Fruit fly (Drosophila melanogaster) whole organism, embryonic: Measurements from ENCODE around the gene CG43051.

Source experiments
- Adf1 ChIP-seq: fragments of 200-800 bp; sonication (Bioruptor generic); IDR thresholded peaks from 2 replicates; pipeline ENCODE4 v1.3.6; 2022; ENCODE audit warnings: missing biosample characterization, missing genetic modification characterization
- Atf6 ChIP-seq: fragments of 200-800 bp; sonication (Bioruptor generic); IDR thresholded peaks from 2 replicates; pipeline ENCODE4 v1.3.6; 2022; ENCODE audit warnings: missing biosample characterization, missing genetic modification characterization
- CG10366 ChIP-seq: fragments of 200-800 bp; sonication (Bioruptor generic); IDR thresholded peaks from 2 replicates; pipeline ENCODE4 v1.3.6; 2022; ENCODE audit warnings: missing biosample characterization, missing genetic modification characterization
- CG10431 ChIP-seq: fragments of 200-800 bp; sonication (Bioruptor generic); optimal IDR thresholded peaks from 3 replicates; lab custom pipeline; 2018; ENCODE audit warnings: missing biosample characterization, mild to moderate bottlenecking, missing genetic modification characterization
- CG11696 ChIP-seq: fragments of 200-800 bp; sonication (Bioruptor generic); IDR thresholded peaks from 2 replicates; pipeline ENCODE4 v1.3.6; 2022; ENCODE audit warnings: missing biosample characterization, missing genetic modification characterization
- CG15479 ChIP-seq: fragments of 200-800 bp; sonication (Bioruptor generic); optimal IDR thresholded peaks from 3 replicates; lab custom pipeline; 2019; ENCODE audit warnings: missing biosample characterization, mild to moderate bottlenecking, missing genetic modification characterization, moderate library complexity
- CG15601 ChIP-seq: fragments of 200-800 bp; sonication (Bioruptor generic); optimal IDR thresholded peaks from 3 replicates; lab custom pipeline; 2019; ENCODE audit warnings: missing biosample characterization, mild to moderate bottlenecking, missing genetic modification characterization, moderate library complexity
- CG16779 ChIP-seq: fragments of 200-800 bp; sonication (Bioruptor generic); IDR thresholded peaks from 2 replicates; pipeline ENCODE4 v1.3.6; 2022; ENCODE audit warnings: missing biosample characterization, missing genetic modification characterization
- CG16815 ChIP-seq: fragments of 200-800 bp; sonication (Bioruptor generic); optimal IDR thresholded peaks from 3 replicates; lab custom pipeline; 2017; ENCODE audit warnings: missing biosample characterization, mild to moderate bottlenecking, missing genetic modification characterization
- CG17328 ChIP-seq: fragments of 200-800 bp; sonication (Bioruptor generic); IDR thresholded peaks from 2 replicates; pipeline ENCODE4 v1.3.6; 2022; ENCODE audit warnings: missing biosample characterization, missing genetic modification characterization
- CG3838 ChIP-seq: fragments of 200-800 bp; sonication (Bioruptor generic); optimal IDR thresholded peaks from 3 replicates; lab custom pipeline; 2016; ENCODE audit warnings: missing biosample characterization, missing genetic modification characterization
- CG3995 ChIP-seq: fragments of 200-800 bp; sonication (Bioruptor generic); optimal IDR thresholded peaks from 3 replicates; lab custom pipeline; 2016; ENCODE audit warnings: missing biosample characterization, missing genetic modification characterization
- CG4360 ChIP-seq: fragments of 200-800 bp; sonication (Bioruptor generic); IDR thresholded peaks from 2 replicates; pipeline ENCODE4 v1.3.6; 2022; ENCODE audit warnings: missing biosample characterization, missing genetic modification characterization
- CG4820 ChIP-seq: fragments of 200-800 bp; sonication (Bioruptor generic); optimal IDR thresholded peaks from 3 replicates; lab custom pipeline; 2016; ENCODE audit warnings: missing biosample characterization, missing genetic modification characterization
- CG7987 ChIP-seq: fragments of 200-800 bp; sonication (Bioruptor generic); optimal IDR thresholded peaks from 2 replicates; lab custom pipeline; 2018; ENCODE audit warnings: missing biosample characterization, mild to moderate bottlenecking, missing genetic modification characterization, moderate library complexity
- CG8089 ChIP-seq: fragments of 200-800 bp; sonication (Bioruptor generic); optimal IDR thresholded peaks from 3 replicates; lab custom pipeline; 2016; ENCODE audit warnings: missing biosample characterization, missing genetic modification characterization
- Dfd ChIP-seq, 2 experiments: fragments of >200 bp; optimal IDR thresholded peaks; 2 replicates each; lab custom pipeline; 2017; ENCODE audit warnings: missing biosample characterization in 2 of 2, missing genetic modification characterization in 2 of 2
- Dp ChIP-seq: fragments of 200-800 bp; sonication (Bioruptor generic); optimal IDR thresholded peaks from 2 replicates; lab custom pipeline; 2018; ENCODE audit warnings: missing biosample characterization, mild to moderate bottlenecking, missing genetic modification characterization, moderate library complexity
- HLH3B ChIP-seq: fragments of 200-800 bp; sonication (Bioruptor generic); IDR thresholded peaks from 2 replicates; pipeline ENCODE4 v1.3.6; 2022; ENCODE audit warnings: missing biosample characterization, missing genetic modification characterization
- HmgZ ChIP-seq: fragments of 200-800 bp; sonication (Bioruptor generic); optimal IDR thresholded peaks from 2 replicates; lab custom pipeline; 2018; ENCODE audit warnings: missing biosample characterization, mild to moderate bottlenecking, missing genetic modification characterization
- Lhr ChIP-seq: fragments of 200-800 bp; sonication (Bioruptor generic); optimal IDR thresholded peaks from 3 replicates; lab custom pipeline; 2017; ENCODE audit warnings: mild to moderate bottlenecking, missing biosample characterization, missing genetic modification reagents, missing genetic modification characterization
- MBD-R2 ChIP-seq: fragments of 200-800 bp; sonication (Bioruptor generic); IDR thresholded peaks from 2 replicates; pipeline ENCODE4 v1.3.6; 2022; ENCODE audit warnings: missing biosample characterization, missing genetic modification characterization
- Nf-YA ChIP-seq: fragments of 200-800 bp; sonication (Bioruptor generic); IDR thresholded peaks from 2 replicates; pipeline ENCODE4 v1.3.6; 2022; ENCODE audit warnings: missing biosample characterization, missing genetic modification characterization
- Nf-YC ChIP-seq: fragments of 200-800 bp; optimal IDR thresholded peaks from 3 replicates; lab custom pipeline; 2019; ENCODE audit warnings: missing biosample characterization, mild to moderate bottlenecking, missing genetic modification characterization, moderate library complexity
- Oli ChIP-seq: fragments of 200-800 bp; sonication (Bioruptor generic); optimal IDR thresholded peaks from 2 replicates; lab custom pipeline; 2018; ENCODE audit warnings: missing biosample characterization, mild to moderate bottlenecking, missing genetic modification characterization, moderate library complexity
- Sin3A ChIP-seq: fragments of >200 bp; optimal IDR thresholded peaks from 2 replicates; lab custom pipeline; 2018
- Vsx1 ChIP-seq: fragments of 200-800 bp; sonication (Bioruptor generic); optimal IDR thresholded peaks from 2 replicates; lab custom pipeline; 2017; ENCODE audit warnings: missing biosample characterization, mild to moderate bottlenecking, missing genetic modification characterization, missing genetic modification reagents
- amos ChIP-seq: fragments of 200-800 bp; sonication (Bioruptor generic); IDR thresholded peaks from 2 replicates; pipeline ENCODE4 v1.3.6; 2022; ENCODE audit warnings: missing biosample characterization, missing genetic modification characterization; ENCODE audit not compliant: partially characterized antibody
- crp ChIP-seq, 2 experiments: fragments of 200-800 bp; sonication (Bioruptor generic); optimal IDR thresholded peaks; 2 replicates in 1 of 2; 3 replicates in 1 of 2; lab custom pipeline; 2017; ENCODE audit warnings: missing biosample characterization in 2 of 2, missing genetic modification characterization in 2 of 2, mild to moderate bottlenecking in 1 of 2, moderate library complexity in 1 of 2
- cwo ChIP-seq: fragments of 200-800 bp; sonication (Bioruptor generic); optimal IDR thresholded peaks from 3 replicates; lab custom pipeline; 2017; ENCODE audit warnings: missing biosample characterization, missing genetic modification characterization, mild to moderate bottlenecking, moderate library complexity, missing genetic modification reagents
- disco-r ChIP-seq: fragments of 200-800 bp; sonication (Bioruptor generic); optimal IDR thresholded peaks from 2 replicates; lab custom pipeline; 2016; ENCODE audit warnings: missing biosample characterization, missing genetic modification characterization
- eve ChIP-seq, 2 experiments: fragments of >200 bp; optimal IDR thresholded peaks; 2 replicates each; lab custom pipeline; 2017; ENCODE audit warnings: missing biosample characterization in 2 of 2, missing genetic modification characterization in 2 of 2
- gro ChIP-seq: fragments of 200-800 bp; sonication (Bioruptor generic); optimal IDR thresholded peaks from 2 replicates; lab custom pipeline; 2016; ENCODE audit warnings: missing biosample characterization, missing genetic modification characterization
- jigr1 ChIP-seq: fragments of 200-800 bp; sonication (Bioruptor generic); IDR thresholded peaks from 3 replicates; pipeline ENCODE4 v1.3.6; 2022; ENCODE audit warnings: missing biosample characterization, missing genetic modification characterization
- mam ChIP-seq: fragments of 200-800 bp; sonication (Bioruptor generic); optimal IDR thresholded peaks from 3 replicates; lab custom pipeline; 2016; ENCODE audit warnings: missing biosample characterization, missing genetic modification characterization
- mld ChIP-seq: fragments of 200-800 bp; sonication (Bioruptor generic); IDR thresholded peaks from 3 replicates; pipeline ENCODE4 v1.3.6; 2022; ENCODE audit warnings: missing biosample characterization, missing genetic modification characterization; ENCODE audit not compliant: partially characterized antibody
- nerfin-1 ChIP-seq: fragments of 200-800 bp; sonication (Bioruptor generic); optimal IDR thresholded peaks from 3 replicates; lab custom pipeline; 2019; ENCODE audit warnings: missing biosample characterization, mild to moderate bottlenecking, missing genetic modification characterization, moderate library complexity
- peb ChIP-seq: fragments of 200-800 bp; sonication (Bioruptor generic); IDR thresholded peaks from 2 replicates; pipeline ENCODE4 v1.3.6; 2022; ENCODE audit warnings: missing biosample characterization, missing genetic modification characterization
- pnt ChIP-seq: fragments of 200-800 bp; sonication (Bioruptor generic); optimal IDR thresholded peaks from 3 replicates; lab custom pipeline; 2016; ENCODE audit warnings: missing biosample characterization, missing genetic modification characterization
- ro ChIP-seq: fragments of 200-800 bp; sonication (Bioruptor generic); IDR thresholded peaks from 2 replicates; pipeline ENCODE4 v1.3.6; 2022; ENCODE audit warnings: missing biosample characterization, missing genetic modification characterization
- schlank ChIP-seq: fragments of 200-800 bp; sonication (Bioruptor generic); optimal IDR thresholded peaks from 2 replicates; lab custom pipeline; 2018; ENCODE audit warnings: missing biosample characterization, mild to moderate bottlenecking, missing genetic modification characterization
- slou ChIP-seq: fragments of 200-800 bp; sonication (Bioruptor generic); optimal IDR thresholded peaks from 3 replicates; lab custom pipeline; 2016; ENCODE audit warnings: missing biosample characterization, missing genetic modification characterization
- sqz ChIP-seq: fragments of 200-800 bp; sonication (Bioruptor generic); optimal IDR thresholded peaks from 3 replicates; lab custom pipeline; 2018; ENCODE audit warnings: missing biosample characterization, mild to moderate bottlenecking, missing genetic modification characterization
- stc ChIP-seq: fragments of 200-800 bp; sonication (Bioruptor generic); IDR thresholded peaks from 2 replicates; pipeline ENCODE4 v1.3.6; 2022; ENCODE audit warnings: missing biosample characterization, missing genetic modification characterization
- tll ChIP-seq, 2 experiments: fragments of 200-800 bp in 1 of 2; fragments of >200 bp in 1 of 2; sonication (Bioruptor generic) in 1 of 2; optimal IDR thresholded peaks; 2 replicates each; lab custom pipeline; 2017 to 2019; ENCODE audit warnings: missing biosample characterization in 2 of 2, missing genetic modification characterization in 2 of 2, mild to moderate bottlenecking in 1 of 2, moderate library complexity in 1 of 2
- tup ChIP-seq: fragments of 200-800 bp; sonication (Bioruptor generic); optimal IDR thresholded peaks from 2 replicates; lab custom pipeline; 2016; ENCODE audit warnings: missing biosample characterization, mild to moderate bottlenecking, missing genetic modification characterization, moderate library complexity
- wdn ChIP-seq: fragments of 200-800 bp; sonication (Bioruptor generic); IDR thresholded peaks from 2 replicates; pipeline ENCODE4 v1.3.6; 2022; ENCODE audit warnings: missing biosample characterization, missing genetic modification characterization
- z ChIP-seq: fragments of 200-800 bp; sonication (Bioruptor generic); IDR thresholded peaks from 3 replicates; pipeline ENCODE4 v1.3.6; 2022; ENCODE audit warnings: missing biosample characterization, missing genetic modification characterization

CG43051 gene

DNA sequence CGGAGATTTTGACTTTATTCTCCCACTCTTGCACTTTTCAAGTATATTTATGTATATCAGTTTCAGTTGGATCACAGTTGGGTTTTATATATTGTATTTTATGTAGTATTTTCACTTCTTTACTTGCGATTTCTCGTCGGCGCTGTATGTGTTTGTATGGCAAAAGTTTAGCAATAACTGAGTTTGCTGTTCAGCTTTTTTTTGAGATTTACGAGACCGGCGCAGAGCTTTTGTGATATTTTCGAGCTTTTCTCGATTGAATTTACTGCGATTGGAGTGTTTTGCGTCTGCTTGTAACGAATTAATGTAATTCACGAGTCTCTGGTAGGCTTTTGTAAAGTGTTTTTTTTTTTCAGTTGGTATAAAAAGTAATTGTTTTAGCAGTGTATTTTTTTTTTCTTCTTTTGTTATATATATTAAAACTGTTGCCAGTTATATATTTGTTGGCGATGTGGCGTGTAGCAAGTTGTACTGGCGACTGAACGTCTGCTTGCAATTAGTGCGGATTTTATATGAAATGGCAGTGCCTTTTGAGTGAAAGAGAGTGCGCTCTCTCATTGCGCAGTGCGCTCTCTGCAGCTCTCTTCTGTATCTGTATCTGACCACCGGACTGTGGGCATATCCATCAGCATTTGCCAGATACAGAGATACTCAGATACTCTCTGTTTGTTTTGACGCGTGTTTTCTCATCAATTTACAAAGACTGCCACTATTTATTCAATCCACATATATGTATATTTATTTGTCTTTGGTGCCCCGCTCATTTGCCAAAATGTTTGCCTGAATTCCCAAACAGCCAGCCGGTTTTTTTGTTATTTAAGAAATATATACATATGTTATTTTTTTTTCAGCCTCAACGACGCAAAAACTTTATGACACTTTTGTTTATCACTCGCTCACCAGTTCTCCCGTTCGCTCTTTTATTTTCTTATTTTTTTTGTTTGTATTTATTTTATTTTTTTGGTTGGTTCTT lies 46.7 kb upstream of the CG43051 start (continued):
- peak in 1 of 2 experiments; percentile 51 for TF ChIP-seq eve (GFP tag; optimal IDR thresholded peaks at IDR 0.05; lab: Kevin White, UChicago)
- peak in 1 of 2 experiments; percentile 7 for TF ChIP-seq crp (GFP tag; optimal IDR thresholded peaks at IDR 0.05; lab: Kevin White, UChicago)
- TF ChIP-seq sqz (GFP tag; lab: Kevin White, UChicago), result peak; percentile 92
- TF ChIP-seq cwo, result peak; percentile 75
- TF ChIP-seq CG16815 (GFP tag; lab: Kevin White, UChicago), result no peak
- TF ChIP-seq Vsx1 (GFP tag; lab: Kevin White, UChicago), result peak; percentile 69
- TF ChIP-seq peb (GFP tag; lab: Robert Waterston, UW), result no peak
- TF ChIP-seq slou, result no peak
- peak; percentile 35; the same call in 1 of the 2 replicates for TF ChIP-seq Adf1 (GFP tag; lab: Robert Waterston, UW)
- TF ChIP-seq CG4820 (GFP tag; lab: Kevin White, UChicago), result no peak
- TF ChIP-seq CG15601 (tag; lab: Kevin White, UChicago), result peak; percentile 20
- TF ChIP-seq pnt (GFP tag; lab: Kevin White, UChicago), result peak; percentile 1
- no peak for TF ChIP-seq CG16779 (GFP tag; lab: Robert Waterston, UW)
- TF ChIP-seq ro (GFP tag; lab: Robert Waterston, UW), result no peak
- peak; percentile 61 for TF ChIP-seq CG10431 (GFP tag; lab: Kevin White, UChicago)
- peak; percentile 12 for TF ChIP-seq Oli (tag; lab: Kevin White, UChicago)
- peak; percentile 96 for TF ChIP-seq z (GFP tag; lab: Robert Waterston, UW)
- peak; percentile 67 for TF ChIP-seq CG7987 (GFP tag; lab: Kevin White, UChicago)
- TF ChIP-seq Nf-YA, result no peak
- 0 out of 2 replicates have a peak, but pooled peaks have one; percentile 38 for TF ChIP-seq CG11696 (GFP tag; lab: Robert Waterston, UW)
- peak; percentile 47 for TF ChIP-seq gro (GFP tag; lab: Kevin White, UChicago)
- TF ChIP-seq CG15479 (GFP tag; lab: Kevin White, UChicago), result peak; percentile 85
- no peak; the same call in 1 of the 2 replicates for TF ChIP-seq CG10366
- TF ChIP-seq disco-r (GFP tag; lab: Kevin White, UChicago), result peak; percentile 44
- TF ChIP-seq schlank (tag; lab: Kevin White, UChicago), result peak; percentile 83
- peak; percentile 92 for TF ChIP-seq nerfin-1 (tag; lab: Kevin White, UChicago)
- TF ChIP-seq CG4360 (GFP tag; lab: Robert Waterston, UW), result peak; percentile 32; the same call in 1 of the 2 replicates
- no peak for TF ChIP-seq Dp (GFP tag; lab: Kevin White, UChicago)
- peak; percentile 66 for TF ChIP-seq Nf-YC (tag; lab: Kevin White, UChicago)
- TF ChIP-seq MBD-R2, result no peak
- TF ChIP-seq CG8089 (GFP tag; lab: Kevin White, UChicago), result no peak
- no peak for TF ChIP-seq mam (GFP tag; lab: Kevin White, UChicago)
- no peak for TF ChIP-seq mld (GFP tag; lab: Robert Waterston, UW)
- no peak for TF ChIP-seq wdn (GFP tag; lab: Robert Waterston, UW)
- TF ChIP-seq HLH3B (GFP tag; lab: Robert Waterston, UW), result no peak; the same call in 1 of the 2 replicates
- TF ChIP-seq Sin3A (lab: Kevin White, UChicago), result no peak
- TF ChIP-seq CG17328 (GFP tag; lab: Robert Waterston, UW), result peak; percentile 60
- TF ChIP-seq tup (GFP tag; lab: Kevin White, UChicago), result peak; percentile 13
- peak; percentile 78 for TF ChIP-seq HmgZ (tag; lab: Kevin White, UChicago)
- peak; percentile 68; the same call in 1 of the 2 replicates for TF ChIP-seq stc (GFP tag; lab: Robert Waterston, UW)
- TF ChIP-seq CG3838 (GFP tag; lab: Kevin White, UChicago), result peak; percentile 49
- peak; percentile 79 for TF ChIP-seq Atf6 (GFP tag; lab: Robert Waterston, UW)
- no peak for TF ChIP-seq Lhr (GFP tag; lab: Kevin White, UChicago)
- no peak for TF ChIP-seq CG3995 (GFP tag; lab: Kevin White, UChicago)
- no peak for TF ChIP-seq jigr1 (GFP tag; lab: Robert Waterston, UW)
- TF ChIP-seq amos, result no peak; the same call in 1 of the 2 replicates
- no peak for TF ChIP-seq Dfd (GFP tag; optimal IDR thresholded peaks at IDR 0.05; lab: Kevin White, UChicago)
- TF ChIP-seq tll (GFP tag; optimal IDR thresholded peaks at IDR 0.05; lab: Kevin White, UChicago), result peak in 1 of 2 experiments; percentile 67
